Worm (Caenorhabditis elegans) whole organism, young adult: ENCODE measurements around the gene T24F1.7.
A peak's percentile ranks its signal among the peaks of the same experiment; 100 is the strongest.

Experiments
- B0035.1 ChIP-seq: sonication (generic microtip); optimal IDR thresholded peaks from 2 replicates; lab custom pipeline; 2016; ENCODE audit warnings: missing genetic modification characterization, mild to moderate bottlenecking, missing compliant biosample characterization, missing genotype, missing genetic modification reagents
- C06A6.2 ChIP-seq: fragments of 200-800 bp; sonication (Bioruptor generic); conservative IDR thresholded peaks from 2 replicates; pipeline ENCODE4 v1.3.6; 2022; ENCODE audit warnings: missing genetic modification characterization, missing compliant biosample characterization
- D2030.7 ChIP-seq: fragments of 200-800 bp; sonication (Bioruptor generic); IDR thresholded peaks from 2 replicates; pipeline ENCODE4 v1.3.6; 2022; ENCODE audit warnings: missing genetic modification reagents, missing genetic modification characterization, missing compliant biosample characterization
- F33H1.4 ChIP-seq: fragments of 200-800 bp; sonication (Bioruptor generic); IDR thresholded peaks from 2 replicates; pipeline ENCODE4 v1.3.6; 2022; ENCODE audit warnings: missing genetic modification reagents, missing genetic modification characterization, missing compliant biosample characterization
- F37B4.10 ChIP-seq: fragments of 200-800 bp; sonication (Bioruptor generic); IDR thresholded peaks from 2 replicates; pipeline ENCODE4 v1.3.6; 2022; ENCODE audit warnings: missing genetic modification characterization, missing compliant biosample characterization
- F39B2.1 ChIP-seq: fragments of 200-800 bp; sonication (Bioruptor generic); IDR thresholded peaks from 2 replicates; pipeline ENCODE4 v1.3.6; 2022; ENCODE audit warnings: missing genetic modification reagents, missing genetic modification characterization, missing compliant biosample characterization
- F49E8.2 ChIP-seq: sonication (generic microtip); optimal IDR thresholded peaks from 3 replicates; lab custom pipeline; 2017; ENCODE audit warnings: missing genetic modification characterization, mild to moderate bottlenecking, missing compliant biosample characterization, antibody characterized with exemption, moderate library complexity; ENCODE audit not compliant: insufficient read depth
- K11D2.4 ChIP-seq: fragments of 200-800 bp; sonication (Bioruptor generic); IDR thresholded peaks from 2 replicates; pipeline ENCODE4 v1.3.6; 2022; ENCODE audit warnings: missing genetic modification reagents, missing genetic modification characterization, missing compliant biosample characterization
- T26A5.8 ChIP-seq: sonication (generic microtip); optimal IDR thresholded peaks from 2 replicates; lab custom pipeline; 2016; ENCODE audit warnings: missing genetic modification characterization, missing compliant biosample characterization
- aptf-2 ChIP-seq: fragments of 200-800 bp; sonication (Bioruptor generic); conservative IDR thresholded peaks from 2 replicates; pipeline ENCODE4 v1.3.6; 2022; ENCODE audit warnings: missing genetic modification reagents, missing genetic modification characterization, missing compliant biosample characterization
- atf-7 ChIP-seq: sonication (generic microtip); optimal IDR thresholded peaks from 2 replicates; lab custom pipeline; 2017; ENCODE audit warnings: mild to moderate bottlenecking, missing genetic modification characterization, missing compliant biosample characterization
- attf-3 ChIP-seq: fragments of 200-800 bp; sonication (Bioruptor generic); conservative IDR thresholded peaks from 2 replicates; pipeline ENCODE4 v1.3.6; 2022; ENCODE audit warnings: missing genetic modification reagents, missing genetic modification characterization, missing compliant biosample characterization
- attf-6 ChIP-seq: fragments of 200-800 bp; sonication (Bioruptor generic); IDR thresholded peaks from 2 replicates; pipeline ENCODE4 v1.3.6; 2022; ENCODE audit warnings: missing genetic modification reagents, missing genetic modification characterization, missing compliant biosample characterization
- ccch-3 ChIP-seq: fragments of 200-800 bp; sonication (Bioruptor generic); optimal IDR thresholded peaks from 2 replicates; lab custom pipeline; 2018; ENCODE audit warnings: mild to moderate bottlenecking, missing genetic modification characterization, missing compliant biosample characterization
- cebp-2 ChIP-seq: fragments of 200-800 bp; sonication (Bioruptor generic); IDR thresholded peaks from 2 replicates; pipeline ENCODE4 v1.3.6; 2022; ENCODE audit warnings: missing genetic modification characterization, missing compliant biosample characterization
- ceh-100 ChIP-seq: fragments of 200-800 bp; sonication (Bioruptor generic); IDR thresholded peaks from 2 replicates; pipeline ENCODE4 v1.3.6; 2022; ENCODE audit warnings: missing genetic modification reagents, missing genetic modification characterization, missing compliant biosample characterization
- ceh-27 ChIP-seq: fragments of 200-800 bp; sonication (Bioruptor generic); optimal IDR thresholded peaks from 2 replicates; lab custom pipeline; 2018; ENCODE audit warnings: mild to moderate bottlenecking, missing genetic modification characterization, moderate library complexity, missing compliant biosample characterization
- ceh-91 ChIP-seq: fragments of 200-800 bp; sonication (Bioruptor generic); IDR thresholded peaks from 2 replicates; pipeline ENCODE4 v1.3.6; 2022; ENCODE audit warnings: missing genetic modification reagents, missing genetic modification characterization, missing compliant biosample characterization
- die-1 ChIP-seq: sonication (generic microtip); optimal IDR thresholded peaks from 2 replicates; lab custom pipeline; 2016; ENCODE audit warnings: missing genotype, mild to moderate bottlenecking, missing genetic modification characterization, missing compliant biosample characterization
- dox-1 ChIP-seq: fragments of 200-800 bp; sonication (Bioruptor generic); IDR thresholded peaks from 2 replicates; pipeline ENCODE4 v1.3.6; 2022; ENCODE audit warnings: missing genetic modification reagents, missing genetic modification characterization, missing compliant biosample characterization
- efl-1 ChIP-seq: fragments of 150-350 bp; optimal IDR thresholded peaks from 2 replicates; lab custom pipeline; 2014; ENCODE audit warnings: missing biosample characterization, missing genetic modification reagents, missing genetic modification characterization
- ets-4 ChIP-seq: fragments of 200-800 bp; sonication (Bioruptor generic); optimal IDR thresholded peaks from 2 replicates; lab custom pipeline; 2018; ENCODE audit warnings: mild to moderate bottlenecking, missing genetic modification characterization, missing compliant biosample characterization
- hlh-12 ChIP-seq: sonication (generic microtip); optimal IDR thresholded peaks from 2 replicates; lab custom pipeline; 2016; ENCODE audit warnings: missing genetic modification characterization, missing compliant biosample characterization
- hlh-26 ChIP-seq: fragments of 200-800 bp; sonication (Bioruptor generic); conservative IDR thresholded peaks from 2 replicates; pipeline ENCODE4 v1.3.6; 2022; ENCODE audit warnings: missing genetic modification reagents, missing genetic modification characterization, missing compliant biosample characterization
- hmg-1.2 ChIP-seq: fragments of 200-800 bp; sonication (Bioruptor generic); IDR thresholded peaks from 2 replicates; pipeline ENCODE4 v1.3.6; 2022; ENCODE audit warnings: missing genetic modification reagents, missing genetic modification characterization, missing compliant biosample characterization
- hmg-20 ChIP-seq: fragments of 200-800 bp; sonication (Bioruptor generic); IDR thresholded peaks from 2 replicates; pipeline ENCODE4 v1.3.6; 2022; ENCODE audit warnings: missing genetic modification reagents, missing genetic modification characterization, missing compliant biosample characterization
- hsf-1 ChIP-seq: fragments of 200-800 bp; sonication (Bioruptor generic); IDR thresholded peaks from 2 replicates; pipeline ENCODE4 v1.3.6; 2022; ENCODE audit warnings: missing genetic modification reagents, missing genetic modification characterization, missing compliant biosample characterization
- lin-26 ChIP-seq: fragments of 200-800 bp; sonication (Bioruptor generic); IDR thresholded peaks from 2 replicates; pipeline ENCODE4 v1.3.6; 2022; ENCODE audit warnings: missing genetic modification reagents, missing genetic modification characterization, missing compliant biosample characterization
- lin-35 ChIP-seq, 3 experiments: fragments of 150-350 bp in 2 of 3; sonication (generic microtip) in 1 of 3; optimal IDR thresholded peaks; 2 replicates each; lab custom pipeline; 2014 to 2018; ENCODE audit warnings: missing biosample characterization in 3 of 3, missing genetic modification characterization in 3 of 3, missing genetic modification reagents in 3 of 3
- lsl-1 ChIP-seq: fragments of 200-800 bp; sonication (Bioruptor generic); optimal IDR thresholded peaks from 2 replicates; lab custom pipeline; 2018; ENCODE audit warnings: mild to moderate bottlenecking, missing genetic modification characterization, moderate library complexity, missing compliant biosample characterization
- madf-3 ChIP-seq: fragments of 200-800 bp; sonication (Bioruptor generic); IDR thresholded peaks from 2 replicates; pipeline ENCODE4 v1.3.6; 2022; ENCODE audit warnings: missing genetic modification reagents, missing genetic modification characterization, missing compliant biosample characterization
- madf-6 ChIP-seq: fragments of 200-800 bp; sonication (Bioruptor generic); IDR thresholded peaks from 2 replicates; pipeline ENCODE4 v1.3.6; 2022; ENCODE audit warnings: missing genetic modification reagents, missing genetic modification characterization, missing compliant biosample characterization
- madf-8 ChIP-seq: fragments of 200-800 bp; sonication (Bioruptor generic); conservative IDR thresholded peaks from 2 replicates; pipeline ENCODE4 v1.3.6; 2022; ENCODE audit warnings: missing genetic modification reagents, missing genetic modification characterization, missing compliant biosample characterization
- mcd-1 ChIP-seq: fragments of 200-800 bp; sonication (Bioruptor generic); IDR thresholded peaks from 2 replicates; pipeline ENCODE4 v1.3.6; 2022; ENCODE audit warnings: missing genetic modification reagents, missing genetic modification characterization, missing compliant biosample characterization
- nhr-179 ChIP-seq: sonication (generic microtip); optimal IDR thresholded peaks from 2 replicates; lab custom pipeline; 2016; ENCODE audit warnings: mild to moderate bottlenecking, missing genetic modification characterization, missing compliant biosample characterization
- nhr-27 ChIP-seq: fragments of 200-800 bp; sonication (Bioruptor generic); optimal IDR thresholded peaks from 2 replicates; lab custom pipeline; 2018; ENCODE audit warnings: mild to moderate bottlenecking, missing genetic modification characterization, moderate library complexity, missing compliant biosample characterization
- nhr-80 ChIP-seq: sonication (generic microtip); optimal IDR thresholded peaks from 2 replicates; lab custom pipeline; 2016; ENCODE audit warnings: missing genetic modification characterization, missing compliant biosample characterization
- nhr-90 ChIP-seq: sonication (generic microtip); optimal IDR thresholded peaks from 2 replicates; lab custom pipeline; 2016; ENCODE audit warnings: missing genotype, mild to moderate bottlenecking, missing genetic modification characterization, missing compliant biosample characterization
- rcor-1 ChIP-seq: fragments of 200-800 bp; sonication (Bioruptor generic); IDR thresholded peaks from 2 replicates; pipeline ENCODE4 v1.3.6; 2022; ENCODE audit warnings: missing genetic modification reagents, missing genetic modification characterization, missing compliant biosample characterization
- rpc-1 ChIP-seq, 2 experiments: fragments of 150-350 bp in 1 of 2; sonication (generic microtip) in 1 of 2; optimal IDR thresholded peaks; 2 replicates each; lab custom pipeline; 2014 to 2018; ENCODE audit warnings: missing biosample characterization in 1 of 2, missing genetic modification characterization in 1 of 2, missing genetic modification reagents in 1 of 2, missing genotype in 1 of 2
- sdz-38 ChIP-seq: sonication (generic microtip); optimal IDR thresholded peaks from 2 replicates; lab custom pipeline; 2016; ENCODE audit warnings: missing genotype, missing genetic modification characterization, missing compliant biosample characterization
- somi-1 ChIP-seq: fragments of 200-800 bp; sonication (Bioruptor generic); optimal IDR thresholded peaks from 2 replicates; lab custom pipeline; 2018; ENCODE audit warnings: mild to moderate bottlenecking, missing genetic modification characterization, missing compliant biosample characterization
- xnd-1 ChIP-seq: sonication (generic microtip); optimal IDR thresholded peaks from 2 replicates; lab custom pipeline; 2016; ENCODE audit warnings: missing genotype, missing genetic modification reagents, missing genetic modification characterization, missing compliant biosample characterization
- zfh-2 ChIP-seq: fragments of 200-800 bp; sonication (Bioruptor generic); conservative IDR thresholded peaks from 2 replicates; pipeline ENCODE4 v1.3.6; 2022; ENCODE audit warnings: missing genetic modification reagents, missing genetic modification characterization, missing compliant biosample characterization
- zim-3 ChIP-seq: sonication (generic microtip); optimal IDR thresholded peaks from 2 replicates; lab custom pipeline; 2017; ENCODE audit warnings: mild to moderate bottlenecking, missing genetic modification characterization, moderate library complexity, missing compliant biosample characterization
- ztf-18 ChIP-seq: sonication (generic microtip); optimal IDR thresholded peaks from 2 replicates; lab custom pipeline; 2016; ENCODE audit warnings: missing genotype, mild to moderate bottlenecking, missing genetic modification characterization, missing compliant biosample characterization
- ztf-22 ChIP-seq: fragments of 200-800 bp; sonication (Bioruptor generic); optimal IDR thresholded peaks from 2 replicates; lab custom pipeline; 2018; ENCODE audit warnings: mild to moderate bottlenecking, missing genetic modification characterization, moderate library complexity, missing compliant biosample characterization
- ztf-6 ChIP-seq: fragments of 200-800 bp; sonication (Bioruptor generic); IDR thresholded peaks from 2 replicates; pipeline ENCODE4 v1.3.6; 2022; ENCODE audit warnings: missing genetic modification reagents, missing genetic modification characterization, missing compliant biosample characterization

Gene T24F1.7

DNA sequence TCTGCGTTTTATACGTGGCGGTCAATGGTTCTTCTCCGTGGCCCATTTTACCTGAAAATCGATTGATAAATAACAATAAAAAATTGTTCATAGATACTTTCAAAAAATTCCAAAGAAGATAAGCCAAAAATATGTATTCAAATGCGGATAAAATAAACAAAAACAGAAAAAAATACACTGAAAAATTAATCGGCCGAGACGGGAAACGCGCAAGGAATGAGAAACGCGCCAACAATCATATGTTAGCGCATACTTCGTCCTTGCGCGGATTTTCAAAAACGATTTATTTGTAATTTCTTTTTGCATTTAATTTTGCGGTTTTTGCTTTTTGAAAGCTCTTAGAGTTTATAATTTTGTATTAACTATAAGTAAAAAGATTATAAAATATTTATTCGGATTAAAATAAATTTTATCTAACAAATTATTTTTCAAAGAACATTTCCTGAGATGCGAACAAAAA is 33.3 kb downstream of the T24F1.7 start, which contains the start of gene nduf-11 (continued):
- TF ChIP-seq ceh-100 (GFP tag; lab: Robert Waterston, UW) (peak; percentile 43; the same call in 1 of the 2 replicates), atf-7 (no peak), rpc-1 (optimal IDR thresholded peaks at IDR 0.05; lab: Kevin White, UChicago) (no peak), rpc-1 (tag; optimal IDR thresholded peaks at IDR 0.05; lab: Kevin White, UChicago) (no peak), dox-1 (GFP tag; lab: Robert Waterston, UW) (peak; percentile 61), mcd-1 (GFP tag; lab: Robert Waterston, UW) (peak; percentile 90), sdz-38 (tag; lab: Kevin White, UChicago) (no peak), ceh-27 (GFP tag; lab: Kevin White, UChicago) (peak; percentile 34), T26A5.8 (tag; lab: Kevin White, UChicago) (no peak), B0035.1 (tag; lab: Kevin White, UChicago) (peak; percentile 24), lin-26 (0 out of 2 replicates have a peak, but pooled peaks have one; percentile 10), ztf-22 (GFP tag; lab: Kevin White, UChicago) (no peak), hsf-1 (GFP tag; lab: Robert Waterston, UW) (peak; percentile 57; the same call in 1 of the 2 replicates), efl-1 (GFP tag; lab: Kevin White, UChicago) (peak; percentile 84), xnd-1 (tag; lab: Kevin White, UChicago) (peak; percentile 69), madf-3 (GFP tag; lab: Robert Waterston, UW) (no peak), ccch-3 (GFP tag; lab: Kevin White, UChicago) (no peak), madf-6 (GFP tag; lab: Robert Waterston, UW) (peak; percentile 80), lin-35 (GFP tag; optimal IDR thresholded peaks at IDR 0.05; lab: Kevin White, UChicago) (peak in 2 of 3 experiments; percentile 82 to 91), zim-3 (tag; lab: Kevin White, UChicago) (no peak), nhr-80 (tag; lab: Kevin White, UChicago) (peak; percentile 32), hlh-12 (tag; lab: Kevin White, UChicago) (no peak), F49E8.2 (tag; lab: Kevin White, UChicago) (no peak), zfh-2 (GFP tag; lab: Robert Waterston, UW) (no peak), D2030.7 (0 out of 2 replicates have a peak, but pooled peaks have one; percentile 23), ceh-91 (peak; percentile 52; the same call in 1 of the 2 replicates), ztf-18 (tag; lab: Kevin White, UChicago) (peak; percentile 98), hmg-20 (GFP tag; lab: Robert Waterston, UW) (0 out of 2 replicates have a peak, but pooled peaks have one; percentile 31), nhr-90 (tag; lab: Kevin White, UChicago) (no peak), lsl-1 (GFP tag; lab: Kevin White, UChicago) (peak; percentile 72), hmg-1.2 (peak; percentile 53), somi-1 (GFP tag; lab: Kevin White, UChicago) (no peak), F39B2.1 (GFP tag; lab: Robert Waterston, UW) (no peak), cebp-2 (GFP tag; lab: Robert Waterston, UW) (no peak), F37B4.10 (GFP tag; lab: Robert Waterston, UW) (no peak), K11D2.4 (GFP tag; lab: Robert Waterston, UW) (0 out of 2 replicates have a peak, but pooled peaks have one; percentile 44), attf-3 (0 out of 2 replicates have a peak, but pooled peaks have one; percentile 43), die-1 (tag; lab: Kevin White, UChicago) (no peak), nhr-179 (tag; lab: Kevin White, UChicago) (no peak), aptf-2 (GFP tag; lab: Robert Waterston, UW) (no peak), ztf-6 (GFP tag; lab: Robert Waterston, UW) (no peak), hlh-26 (GFP tag; lab: Robert Waterston, UW) (no peak), nhr-27 (tag; lab: Kevin White, UChicago) (no peak), madf-8 (GFP tag; lab: Robert Waterston, UW) (peak; percentile 51; the same call in 1 of the 2 replicates), attf-6 (GFP tag; lab: Robert Waterston, UW) (0 out of 2 replicates have a peak, but pooled peaks have one; percentile 44), ets-4 (no peak), rcor-1 (peak; percentile 51), C06A6.2 (peak; percentile 60; the same call in 1 of the 2 replicates), F33H1.4 (GFP tag; lab: Robert Waterston, UW) (peak; percentile 71)
